Fruit fly (Drosophila melanogaster): ENCODE measurements around the gene CG13998.

CG13998 gene

dm6 chr2L:5906893-5907850 is 49.4 kb downstream of the CG13998 start, which contains the start of gene bchs (continued):
- TF ChIP-seq odd (GFP tag; optimal IDR thresholded peaks at IDR 0.05) (peak; percentile 96), CG1024 (GFP tag; IDR thresholded peaks at IDR 0.05) (peak; percentile 80; the same call in 1 of the 2 replicates), luna (GFP tag; optimal IDR thresholded peaks at IDR 0.05) (peak; percentile 78), al (GFP tag; IDR thresholded peaks at IDR 0.05) (no peak), Oaz (GFP tag; IDR thresholded peaks at IDR 0.05) (no peak), CG9817 (tag; optimal IDR thresholded peaks at IDR 0.05) (peak; percentile 60), CG6683 (GFP tag; optimal IDR thresholded peaks at IDR 0.05) (peak; percentile 93), CG7556 (GFP tag; optimal IDR thresholded peaks at IDR 0.05) (peak; percentile 90), nau (GFP tag; optimal IDR thresholded peaks at IDR 0.05) (no peak), Hr51 (GFP tag; optimal IDR thresholded peaks at IDR 0.05) (peak in 1 of 2 experiments; percentile 72), Awh (GFP tag; IDR thresholded peaks at IDR 0.05) (peak; percentile 96), CG12219 (GFP tag; optimal IDR thresholded peaks at IDR 0.05) (peak; percentile 88), CG3163 (GFP tag; optimal IDR thresholded peaks at IDR 0.05) (peak; percentile 70), CG4328 (GFP tag; optimal IDR thresholded peaks at IDR 0.05) (peak; percentile 93), CG18476 (GFP tag; optimal IDR thresholded peaks at IDR 0.05) (peak; percentile 71), lilli (GFP tag; optimal IDR thresholded peaks at IDR 0.05) (peak; percentile 43), fd64A (GFP tag; optimal IDR thresholded peaks at IDR 0.05) (peak; percentile 98), MESR4 (GFP tag; optimal IDR thresholded peaks at IDR 0.05) (peak; percentile 52), CG30431 (GFP tag; optimal IDR thresholded peaks at IDR 0.05) (peak; percentile 42), Dll (GFP tag; IDR thresholded peaks at IDR 0.05; ENCODE audit: partially characterized antibody) (peak; percentile 59; the same call in 1 of the 4 replicates), CG11456 (GFP tag; IDR thresholded peaks at IDR 0.05) (peak; percentile 74; the same call in 2 of the 3 replicates), CG10267 (tag; optimal IDR thresholded peaks at IDR 0.05) (peak; percentile 97), tap (tag; optimal IDR thresholded peaks at IDR 0.05) (no peak), Chrac-16 (GFP tag; optimal IDR thresholded peaks at IDR 0.05) (peak; percentile 32), ash1 (GFP tag; optimal IDR thresholded peaks at IDR 0.05) (peak; percentile 87), Hr78 (GFP tag; optimal IDR thresholded peaks at IDR 0.05) (peak in 1 of 2 experiments; percentile 81), CkIIα-i1 (GFP tag; IDR thresholded peaks at IDR 0.05) (peak; percentile 16; the same call in 1 of the 2 replicates), Spps (tag; optimal IDR thresholded peaks at IDR 0.05) (peak; percentile 76), unpg (GFP tag; optimal IDR thresholded peaks at IDR 0.05) (no peak), sd (tag; optimal IDR thresholded peaks at IDR 0.05) (peak; percentile 87), Bgb (GFP tag; IDR thresholded peaks at IDR 0.05; ENCODE audit: partially characterized antibody) (no peak; the same call in none of the 2 replicates), CG17568 (GFP tag; optimal IDR thresholded peaks at IDR 0.05) (no peak), B-H1 (GFP tag; IDR thresholded peaks at IDR 0.05) (peak; percentile 68; the same call in 2 of the 3 replicates), B-H2 (GFP tag; optimal IDR thresholded peaks at IDR 0.05) (peak; percentile 85), CG4617 (GFP tag; optimal IDR thresholded peaks at IDR 0.05; ENCODE audit: borderline replicate concordance) (peak; percentile 10), Stat92E (GFP tag; optimal IDR thresholded peaks at IDR 0.05) (no peak), sc (optimal IDR thresholded peaks at IDR 0.05) (no peak), sc (GFP tag; optimal IDR thresholded peaks at IDR 0.05) (peak; percentile 88), CG2889 (GFP tag; IDR thresholded peaks at IDR 0.05) (no peak), bsh (GFP tag; optimal IDR thresholded peaks at IDR 0.05) (peak in 1 of 2 experiments; percentile 91), CG11560 (tag; IDR thresholded peaks at IDR 0.05) (no peak), Usf (GFP tag; optimal IDR thresholded peaks at IDR 0.05) (no peak), pum (GFP tag; optimal IDR thresholded peaks at IDR 0.05) (peak; percentile 39), h (optimal IDR thresholded peaks at IDR 0.05) (no peak), CG14441 (GFP tag; IDR thresholded peaks at IDR 0.05) (peak; percentile 60; the same call in 1 of the 2 replicates), Bdp1 (GFP tag; optimal IDR thresholded peaks at IDR 0.05) (peak; percentile 79), CG1603 (tag; optimal IDR thresholded peaks at IDR 0.05) (peak; percentile 63)

Data from whole organism, embryonic.